Worm (Caenorhabditis elegans) whole organism, L3 larva: Measurements from ENCODE around the gene his-38.

Experiments used
- ZK546.5 ChIP-seq: sonication (generic microtip); optimal IDR thresholded peaks from 2 replicates; lab custom pipeline; 2017; ENCODE audit warnings: missing biosample characterization, missing genetic modification characterization
- fos-1 ChIP-seq: fragments of 150-350 bp; optimal IDR thresholded peaks from 2 replicates; lab custom pipeline; 2014; ENCODE audit warnings: missing biosample characterization, missing genetic modification characterization
- mdl-1 ChIP-seq: fragments of 150-350 bp; optimal IDR thresholded peaks from 2 replicates; lab custom pipeline; 2014; ENCODE audit warnings: missing biosample characterization, missing genetic modification characterization
- nhr-28 ChIP-seq: fragments of 150-350 bp; optimal IDR thresholded peaks from 2 replicates; lab custom pipeline; 2014; ENCODE audit warnings: missing biosample characterization, missing genetic modification characterization
- nhr-76 ChIP-seq: fragments of 150-350 bp; sonication (generic microtip); optimal IDR thresholded peaks from 5 replicates; lab custom pipeline; 2014; ENCODE audit warnings: missing biosample characterization, missing genetic modification characterization
- pqm-1 ChIP-seq: fragments of 150-350 bp; optimal IDR thresholded peaks from 2 replicates; lab custom pipeline; 2017; ENCODE audit warnings: missing biosample characterization, missing genetic modification characterization, inconsistent platforms
- unc-39 ChIP-seq: sonication (generic microtip); optimal IDR thresholded peaks from 4 replicates; lab custom pipeline; 2017; ENCODE audit warnings: missing biosample characterization, missing genetic modification characterization
- unc-62 ChIP-seq: fragments of 150-350 bp; sonication (generic microtip); optimal IDR thresholded peaks from 4 replicates; lab custom pipeline; 2014; ENCODE audit warnings: missing biosample characterization, missing genetic modification reagents, missing genetic modification characterization

ce11 chrX:7329601-7330000 is 19.9 kb upstream of the his-38 start, which contains the start of gene ttr-59:
- TF ChIP-seq mdl-1 (tag; lab: Kevin White, UChicago) (no peak), unc-39 (tag; lab: Kevin White, UChicago) (no peak), nhr-28 (tag; lab: Kevin White, UChicago) (no peak), ZK546.5 (no peak), pqm-1 (tag; lab: Kevin White, UChicago) (no peak), unc-62 (GFP tag; lab: Kevin White, UChicago) (no peak), fos-1 (tag; lab: Kevin White, UChicago) (no peak), nhr-76 (tag; lab: Kevin White, UChicago) (no peak)
